Worm (Caenorhabditis elegans) whole organism, L2 larva: ENCODE results near the gene nhr-1.

Source experiments
- C34F6.9 ChIP-seq: fragments of 150-350 bp; optimal IDR thresholded peaks from 2 replicates; lab custom pipeline; 2014; ENCODE audit warnings: missing biosample characterization, missing genetic modification characterization
- F13H6.1 ChIP-seq: sonication (generic microtip); optimal IDR thresholded peaks from 2 replicates; lab custom pipeline; 2016; ENCODE audit warnings: missing genetic modification characterization, missing compliant biosample characterization
- R02D3.7 ChIP-seq: fragments of 150-350 bp; optimal IDR thresholded peaks from 2 replicates; lab custom pipeline; 2014; ENCODE audit warnings: missing biosample characterization, missing genetic modification characterization
- Y55F3AM.14 ChIP-seq: fragments of 200-800 bp; sonication (Bioruptor generic); optimal IDR thresholded peaks from 2 replicates; lab custom pipeline; 2018; ENCODE audit warnings: mild to moderate bottlenecking, missing genetic modification characterization, missing compliant biosample characterization
- alr-1 ChIP-seq: fragments of 150-350 bp; optimal IDR thresholded peaks from 2 replicates; lab custom pipeline; 2014; ENCODE audit warnings: missing biosample characterization, missing genetic modification characterization
- aly-2 ChIP-seq: fragments of 150-350 bp; optimal IDR thresholded peaks from 2 replicates; lab custom pipeline; 2014; ENCODE audit warnings: missing biosample characterization, missing genetic modification characterization
- ama-1 ChIP-seq: fragments of 150-350 bp; optimal IDR thresholded peaks from 2 replicates; lab custom pipeline; 2018; ENCODE audit warnings: inconsistent platforms
- blmp-1 ChIP-seq: sonication (generic microtip); optimal IDR thresholded peaks from 2 replicates; lab custom pipeline; 2017; ENCODE audit warnings: missing genetic modification characterization, mild to moderate bottlenecking, missing compliant biosample characterization, antibody characterized with exemption, moderate library complexity; ENCODE audit not compliant: insufficient read depth
- ceh-16 ChIP-seq: fragments of 150-350 bp; optimal IDR thresholded peaks from 2 replicates; lab custom pipeline; 2014; ENCODE audit warnings: missing biosample characterization, missing genetic modification characterization
- ceh-82 ChIP-seq: fragments of 150-350 bp; optimal IDR thresholded peaks from 2 replicates; lab custom pipeline; 2014; ENCODE audit warnings: missing biosample characterization, missing genetic modification characterization
- crh-2 ChIP-seq: sonication (generic microtip); optimal IDR thresholded peaks from 2 replicates; lab custom pipeline; 2017; ENCODE audit warnings: missing biosample characterization, missing genetic modification characterization
- dmd-4 ChIP-seq: sonication (generic microtip); optimal IDR thresholded peaks from 2 replicates; lab custom pipeline; 2017; ENCODE audit warnings: missing biosample characterization, missing genetic modification characterization
- egl-27 ChIP-seq: sonication (generic microtip); optimal IDR thresholded peaks from 3 replicates; lab custom pipeline; 2017; ENCODE audit warnings: missing biosample characterization, missing genetic modification reagents, missing genetic modification characterization
- elt-1 ChIP-seq: fragments of 150-350 bp; optimal IDR thresholded peaks from 2 replicates; lab custom pipeline; 2014; ENCODE audit warnings: missing biosample characterization, missing genetic modification characterization
- elt-3 ChIP-seq: sonication (generic microtip); optimal IDR thresholded peaks from 2 replicates; lab custom pipeline; 2017; ENCODE audit warnings: missing biosample characterization, missing genetic modification characterization
- fos-1 ChIP-seq: fragments of 150-350 bp; optimal IDR thresholded peaks from 2 replicates; lab custom pipeline; 2014; ENCODE audit warnings: missing biosample characterization, missing genetic modification characterization
- gmeb-1 ChIP-seq: fragments of 150-350 bp; optimal IDR thresholded peaks from 2 replicates; lab custom pipeline; 2014; ENCODE audit warnings: missing biosample characterization, missing genetic modification characterization
- lin-11 ChIP-seq: fragments of 150-350 bp; sonication (generic microtip); optimal IDR thresholded peaks from 2 replicates; lab custom pipeline; 2014; ENCODE audit warnings: missing biosample characterization, missing genetic modification characterization, inconsistent platforms, mixed read lengths
- lin-13 ChIP-seq: fragments of 150-350 bp; optimal IDR thresholded peaks from 2 replicates; lab custom pipeline; 2014; ENCODE audit warnings: missing biosample characterization, missing genetic modification reagents, missing genetic modification characterization
- lin-39 ChIP-seq: fragments of 150-350 bp; optimal IDR thresholded peaks from 2 replicates; lab custom pipeline; 2014; ENCODE audit warnings: missing biosample characterization, missing genetic modification reagents, missing genetic modification characterization
- lsy-2 ChIP-seq, 2 experiments: fragments of 150-350 bp in 1 of 2; sonication (generic microtip) in 1 of 2; optimal IDR thresholded peaks; 2 replicates each; lab custom pipeline; 2014 to 2017; ENCODE audit warnings: missing biosample characterization in 2 of 2, missing genetic modification characterization in 2 of 2
- mab-5 ChIP-seq: fragments of 150-350 bp; optimal IDR thresholded peaks from 2 replicates; lab custom pipeline; 2014; ENCODE audit warnings: missing biosample characterization, missing genetic modification characterization
- mbf-1 ChIP-seq: sonication (generic microtip); optimal IDR thresholded peaks from 2 replicates; lab custom pipeline; 2017; ENCODE audit warnings: missing biosample characterization, missing genetic modification characterization
- mdl-1 ChIP-seq, 2 experiments: fragments of 150-350 bp in 1 of 2; sonication (generic microtip) in 1 of 2; optimal IDR thresholded peaks; 2 replicates each; lab custom pipeline; 2017; ENCODE audit warnings: missing biosample characterization in 2 of 2, missing genetic modification characterization in 2 of 2
- nhr-11 ChIP-seq: fragments of 150-350 bp; optimal IDR thresholded peaks from 2 replicates; lab custom pipeline; 2014; ENCODE audit warnings: missing biosample characterization, missing genetic modification characterization
- nhr-12 ChIP-seq: fragments of 150-350 bp; optimal IDR thresholded peaks from 2 replicates; lab custom pipeline; 2014; ENCODE audit warnings: missing biosample characterization, missing genetic modification characterization
- nhr-21 ChIP-seq: fragments of 150-350 bp; optimal IDR thresholded peaks from 2 replicates; lab custom pipeline; 2014; ENCODE audit warnings: missing biosample characterization, missing genetic modification characterization
- nhr-23 ChIP-seq: fragments of 150-350 bp; optimal IDR thresholded peaks from 2 replicates; lab custom pipeline; 2014; ENCODE audit warnings: missing biosample characterization, missing genetic modification reagents, missing genetic modification characterization
- nhr-237 ChIP-seq: fragments of 150-350 bp; optimal IDR thresholded peaks from 2 replicates; lab custom pipeline; 2014; ENCODE audit warnings: missing biosample characterization, missing genetic modification characterization
- nhr-25 ChIP-seq: fragments of 150-350 bp; sonication (generic microtip); optimal IDR thresholded peaks from 3 replicates; lab custom pipeline; 2014; ENCODE audit warnings: missing biosample characterization, missing genetic modification characterization
- nhr-6 ChIP-seq: fragments of 150-350 bp; optimal IDR thresholded peaks from 2 replicates; lab custom pipeline; 2014; ENCODE audit warnings: missing biosample characterization, missing genetic modification characterization
- nhr-77 ChIP-seq: fragments of 150-350 bp; optimal IDR thresholded peaks from 2 replicates; lab custom pipeline; 2014; ENCODE audit warnings: missing biosample characterization, missing genetic modification characterization
- peb-1 ChIP-seq: fragments of 150-350 bp; optimal IDR thresholded peaks from 2 replicates; lab custom pipeline; 2014; ENCODE audit warnings: missing biosample characterization, missing genetic modification characterization
- sem-4 ChIP-seq: fragments of 150-350 bp; optimal IDR thresholded peaks from 2 replicates; lab custom pipeline; 2014; ENCODE audit warnings: missing biosample characterization, missing genetic modification reagents, missing genetic modification characterization
- skn-1 ChIP-seq: sonication (generic microtip); optimal IDR thresholded peaks from 2 replicates; lab custom pipeline; 2017; ENCODE audit warnings: missing biosample characterization, missing genetic modification characterization
- sma-3 ChIP-seq: sonication (generic microtip); optimal IDR thresholded peaks from 2 replicates; lab custom pipeline; 2016; ENCODE audit warnings: missing genetic modification reagents, missing genetic modification characterization, missing compliant biosample characterization
- sma-9 ChIP-seq, 2 experiments: fragments of 150-350 bp in 1 of 2; sonication (generic microtip) in 1 of 2; optimal IDR thresholded peaks; 2 replicates each; lab custom pipeline; 2014 to 2016; ENCODE audit warnings: missing genetic modification characterization in 2 of 2, mild to moderate bottlenecking in 1 of 2, missing biosample characterization in 1 of 2, missing compliant biosample characterization in 1 of 2, missing genetic modification reagents in 1 of 2, moderate library complexity in 1 of 2
- snpc-4 ChIP-seq: fragments of 150-350 bp; optimal IDR thresholded peaks from 2 replicates; lab custom pipeline; 2014; ENCODE audit warnings: missing biosample characterization, missing genetic modification characterization
- unc-39 ChIP-seq: fragments of 150-350 bp; optimal IDR thresholded peaks from 2 replicates; lab custom pipeline; 2014; ENCODE audit warnings: missing biosample characterization, missing genetic modification characterization
- unc-55 ChIP-seq: fragments of 150-350 bp; sonication (generic microtip); optimal IDR thresholded peaks from 3 replicates; lab custom pipeline; 2014; ENCODE audit warnings: missing biosample characterization, missing genetic modification reagents, missing genetic modification characterization
- unc-62 ChIP-seq: fragments of 150-350 bp; optimal IDR thresholded peaks from 2 replicates; lab custom pipeline; 2014; ENCODE audit warnings: missing biosample characterization, missing genetic modification reagents, missing genetic modification characterization
- zag-1 ChIP-seq: fragments of 150-350 bp; optimal IDR thresholded peaks from 2 replicates; lab custom pipeline; 2014; ENCODE audit warnings: missing biosample characterization, missing genetic modification characterization
- ztf-1 ChIP-seq: fragments of 200-800 bp; sonication (Bioruptor generic); conservative IDR thresholded peaks from 2 replicates; pipeline ENCODE4 v1.3.6; 2022; ENCODE audit warnings: missing genetic modification characterization, missing compliant biosample characterization
- ztf-11 ChIP-seq: sonication (generic microtip); optimal IDR thresholded peaks from 2 replicates; lab custom pipeline; 2017; ENCODE audit warnings: missing biosample characterization, missing genetic modification characterization
- ztf-4 ChIP-seq: fragments of 150-350 bp; optimal IDR thresholded peaks from 2 replicates; lab custom pipeline; 2014; ENCODE audit warnings: missing biosample characterization, missing genetic modification characterization

nhr-1 gene

DNA sequence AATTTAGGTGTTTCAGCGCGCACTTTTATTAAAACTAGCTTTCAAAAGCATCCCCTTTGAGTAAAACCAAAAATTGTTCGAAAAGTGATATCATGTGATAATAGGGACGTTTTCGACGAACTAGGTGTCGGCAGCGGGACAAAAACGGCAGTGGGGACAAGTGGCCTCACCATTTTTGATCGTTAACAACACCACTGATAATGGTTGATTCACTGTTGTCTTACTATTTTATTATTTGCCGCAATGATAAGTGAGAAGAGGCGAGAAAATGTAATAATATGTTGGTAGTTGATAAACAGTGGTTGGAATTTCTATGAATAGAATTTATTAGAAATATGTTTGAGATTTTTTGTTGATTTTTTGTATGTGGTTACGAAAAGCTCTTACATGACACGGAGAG, 37.9 kb upstream of the nhr-1 start:
- TF ChIP-seq unc-39 (tag; lab: Kevin White, UChicago) = no peak
- no peak for TF ChIP-seq mbf-1
- no peak for TF ChIP-seq ceh-82 (tag; lab: Kevin White, UChicago)
- TF ChIP-seq peb-1 (tag; lab: Kevin White, UChicago) = no peak
- peak; percentile 70 for TF ChIP-seq sma-9 (GFP tag; optimal IDR thresholded peaks at IDR 0.05; lab: Kevin White, UChicago)
- TF ChIP-seq sma-9 (tag; optimal IDR thresholded peaks at IDR 0.05; lab: Kevin White, UChicago) = no peak
- no peak for TF ChIP-seq skn-1 (tag; lab: Kevin White, UChicago)
- peak; percentile 61 for TF ChIP-seq sma-3 (GFP tag; lab: Kevin White, UChicago)
- no peak for TF ChIP-seq lin-11 (tag; lab: Kevin White, UChicago)
- TF ChIP-seq nhr-25 (tag; lab: Kevin White, UChicago) = peak; percentile 13
- TF ChIP-seq elt-1 (tag; lab: Kevin White, UChicago) = no peak
- no peak for TF ChIP-seq dmd-4 (tag; lab: Kevin White, UChicago)
- TF ChIP-seq fos-1 = peak; percentile 78
- no peak for TF ChIP-seq lsy-2 (tag; optimal IDR thresholded peaks at IDR 0.05; lab: Kevin White, UChicago)
- no peak for TF ChIP-seq snpc-4
- no peak for TF ChIP-seq nhr-237
- TF ChIP-seq, all 48 proteins: peak for 4

ce11 chrX:17478677-17479076, 35.2 kb upstream of the nhr-1 start:
- TF ChIP-seq mbf-1 (no peak), fos-1 (peak; percentile 44)

DNA sequence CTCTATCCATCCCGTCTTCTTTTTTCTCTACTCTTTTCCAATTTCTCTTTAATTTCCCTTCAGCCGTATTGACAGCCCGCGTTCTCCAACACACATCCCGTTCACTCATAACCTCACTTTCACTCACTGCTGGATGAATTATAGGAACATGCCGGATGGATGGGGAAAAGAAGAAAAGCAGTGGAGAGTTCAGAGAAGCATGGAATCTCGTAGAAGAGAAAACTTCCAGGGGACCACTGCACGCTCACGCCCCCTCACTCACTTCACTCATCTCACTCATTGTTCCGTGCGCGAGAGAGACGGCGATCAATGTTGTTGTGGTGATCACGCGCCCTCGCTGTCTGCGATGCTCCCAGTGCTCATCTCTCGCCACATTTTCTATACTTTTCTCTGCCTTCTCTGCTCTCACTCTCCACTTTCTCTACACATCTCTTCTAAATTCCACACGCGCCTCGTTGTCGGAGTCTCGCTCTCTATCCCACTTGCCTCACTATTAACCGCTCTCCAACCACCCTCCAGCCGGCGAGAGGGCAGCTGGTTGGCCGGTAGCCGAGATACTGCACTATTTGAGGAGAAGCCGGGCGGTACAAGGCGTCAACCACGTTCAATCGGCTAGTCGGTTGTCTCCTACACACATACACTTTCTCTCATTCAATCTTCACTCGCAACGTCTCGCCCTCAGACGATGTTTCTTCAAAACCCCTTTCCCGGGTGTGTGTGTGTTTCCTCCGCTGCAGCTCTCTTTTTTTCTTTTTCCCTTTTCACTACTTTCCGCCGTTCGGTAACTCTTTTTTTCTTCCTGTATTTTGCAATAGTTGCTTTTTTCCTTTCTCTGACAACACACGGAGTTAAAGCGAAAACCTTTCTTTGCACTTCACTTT, 33.9 kb upstream of the nhr-1 start:
- TF ChIP-seq nhr-77 (tag; lab: Kevin White, UChicago) (peak; percentile 17), unc-55 (GFP tag; lab: Kevin White, UChicago) (peak; percentile 84), gmeb-1 (tag; lab: Kevin White, UChicago) (peak; percentile 54), nhr-11 (no peak), Y55F3AM.14 (GFP tag; lab: Kevin White, UChicago) (peak; percentile 93), nhr-25 (tag; lab: Kevin White, UChicago) (peak; percentile 83), blmp-1 (tag; lab: Kevin White, UChicago) (peak; percentile 89), ztf-11 (tag; lab: Kevin White, UChicago) (no peak), C34F6.9 (tag; lab: Kevin White, UChicago) (peak; percentile 87), ceh-82 (tag; lab: Kevin White, UChicago) (no peak), lin-11 (tag; lab: Kevin White, UChicago) (peak; percentile 73), snpc-4 (peak; percentile 41), unc-39 (tag; lab: Kevin White, UChicago) (peak; percentile 55), mdl-1 (tag; optimal IDR thresholded peaks at IDR 0.05; lab: Kevin White, UChicago) (peak; percentile 82 to 95), nhr-6 (tag; lab: Kevin White, UChicago) (peak; percentile 77), zag-1 (tag; lab: Kevin White, UChicago) (peak; percentile 54), ama-1 (lab: Kevin White, UChicago) (peak; percentile 44), ceh-16 (tag; lab: Kevin White, UChicago) (peak; percentile 58), elt-1 (tag; lab: Kevin White, UChicago) (no peak), sma-9 (GFP tag; optimal IDR thresholded peaks at IDR 0.05; lab: Kevin White, UChicago) (peak; percentile 93), sma-9 (tag; optimal IDR thresholded peaks at IDR 0.05; lab: Kevin White, UChicago) (no peak), crh-2 (tag; lab: Kevin White, UChicago) (peak; percentile 65), lin-39 (tag; lab: Kevin White, UChicago) (peak; percentile 57), F13H6.1 (tag; lab: Kevin White, UChicago) (peak; percentile 98), sma-3 (GFP tag; lab: Kevin White, UChicago) (peak; percentile 87), elt-3 (tag; lab: Kevin White, UChicago) (no peak), mab-5 (tag; lab: Kevin White, UChicago) (peak; percentile 88), skn-1 (tag; lab: Kevin White, UChicago) (no peak), alr-1 (no peak), ztf-4 (tag; lab: Kevin White, UChicago) (peak; percentile 68), aly-2 (tag; lab: Kevin White, UChicago) (no peak), unc-62 (GFP tag; lab: Kevin White, UChicago) (peak; percentile 84), egl-27 (tag; lab: Kevin White, UChicago) (peak; percentile 86), fos-1 (peak; percentile 53), R02D3.7 (tag; lab: Kevin White, UChicago) (peak; percentile 14), nhr-23 (tag; lab: Kevin White, UChicago) (no peak), mbf-1 (no peak), sem-4 (tag; lab: Kevin White, UChicago) (peak; percentile 88), nhr-21 (peak; percentile 88), dmd-4 (tag; lab: Kevin White, UChicago) (no peak), nhr-237 (peak; percentile 1), lin-13 (GFP tag; lab: Kevin White, UChicago) (peak; percentile 66), ztf-1 (GFP tag; lab: Robert Waterston, UW) (no peak), nhr-12 (tag; lab: Kevin White, UChicago) (no peak), lsy-2 (tag; optimal IDR thresholded peaks at IDR 0.05; lab: Kevin White, UChicago) (peak; percentile 69 to 77)
